Worm (Caenorhabditis elegans) whole organism, young adult: ENCODE data around the gene fbxc-25.

Source experiments
- B0019.2 ChIP-seq: fragments of 200-800 bp; sonication (Bioruptor generic); conservative IDR thresholded peaks from 2 replicates; pipeline ENCODE4 v1.3.6; 2022; ENCODE audit warnings: missing genetic modification reagents, missing genetic modification characterization, missing compliant biosample characterization
- B0336.3 ChIP-seq: fragments of 200-800 bp; sonication (Bioruptor generic); IDR thresholded peaks from 2 replicates; pipeline ENCODE4 v1.3.6; 2022; ENCODE audit warnings: missing genetic modification characterization, missing compliant biosample characterization
- D2030.7 ChIP-seq: fragments of 200-800 bp; sonication (Bioruptor generic); IDR thresholded peaks from 2 replicates; pipeline ENCODE4 v1.3.6; 2022; ENCODE audit warnings: missing genetic modification reagents, missing genetic modification characterization, missing compliant biosample characterization
- F23B12.7 ChIP-seq: sonication (generic microtip); optimal IDR thresholded peaks from 2 replicates; lab custom pipeline; 2017; ENCODE audit warnings: missing genetic modification characterization, mild to moderate bottlenecking, missing compliant biosample characterization, antibody characterized with exemption, moderate library complexity; ENCODE audit not compliant: insufficient read depth
- F55B11.4 ChIP-seq: sonication (generic microtip); optimal IDR thresholded peaks from 2 replicates; lab custom pipeline; 2016; ENCODE audit warnings: missing compliant biosample characterization, missing genetic modification characterization, borderline replicate concordance; ENCODE audit not compliant: insufficient read depth
- T07F8.4 ChIP-seq: sonication (generic microtip); optimal IDR thresholded peaks from 2 replicates; lab custom pipeline; 2016; ENCODE audit warnings: mild to moderate bottlenecking, missing genetic modification characterization, moderate library complexity, missing compliant biosample characterization
- Y67H2A.10 ChIP-seq: fragments of 200-800 bp; sonication (Bioruptor generic); conservative IDR thresholded peaks from 2 replicates; pipeline ENCODE4 v1.3.6; 2022; ENCODE audit warnings: missing genetic modification reagents, missing genetic modification characterization, missing compliant biosample characterization
- Y79H2A.3 ChIP-seq: fragments of 200-800 bp; sonication (Bioruptor generic); conservative IDR thresholded peaks from 2 replicates; pipeline ENCODE4 v1.3.6; 2022; ENCODE audit warnings: missing genetic modification reagents, missing genetic modification characterization, missing compliant biosample characterization
- Y95B8A.8 ChIP-seq: fragments of 200-800 bp; sonication (Bioruptor generic); IDR thresholded peaks from 2 replicates; pipeline ENCODE4 v1.3.6; 2022; ENCODE audit warnings: missing genetic modification reagents, missing genetic modification characterization, missing compliant biosample characterization
- ZK185.1 ChIP-seq: sonication (generic microtip); optimal IDR thresholded peaks from 2 replicates; lab custom pipeline; 2016; ENCODE audit warnings: mild to moderate bottlenecking, missing genetic modification characterization, missing compliant biosample characterization; ENCODE audit not compliant: poor library complexity, severe bottlenecking
- attf-3 ChIP-seq: fragments of 200-800 bp; sonication (Bioruptor generic); conservative IDR thresholded peaks from 2 replicates; pipeline ENCODE4 v1.3.6; 2022; ENCODE audit warnings: missing genetic modification reagents, missing genetic modification characterization, missing compliant biosample characterization
- attf-5 ChIP-seq: fragments of 200-800 bp; sonication (Bioruptor generic); optimal IDR thresholded peaks from 2 replicates; lab custom pipeline; 2018; ENCODE audit warnings: mild to moderate bottlenecking, missing genetic modification characterization, missing compliant biosample characterization
- ccch-3 ChIP-seq: fragments of 200-800 bp; sonication (Bioruptor generic); optimal IDR thresholded peaks from 2 replicates; lab custom pipeline; 2018; ENCODE audit warnings: mild to moderate bottlenecking, missing genetic modification characterization, missing compliant biosample characterization
- ceh-100 ChIP-seq: fragments of 200-800 bp; sonication (Bioruptor generic); IDR thresholded peaks from 2 replicates; pipeline ENCODE4 v1.3.6; 2022; ENCODE audit warnings: missing genetic modification reagents, missing genetic modification characterization, missing compliant biosample characterization
- ceh-58 ChIP-seq: fragments of 200-800 bp; sonication (Bioruptor generic); IDR thresholded peaks from 2 replicates; pipeline ENCODE4 v1.3.6; 2022; ENCODE audit warnings: missing genetic modification characterization, missing compliant biosample characterization
- ceh-79 ChIP-seq: sonication (generic microtip); optimal IDR thresholded peaks from 2 replicates; lab custom pipeline; 2017; ENCODE audit warnings: mild to moderate bottlenecking, missing genetic modification characterization, missing compliant biosample characterization
- hlh-12 ChIP-seq: sonication (generic microtip); optimal IDR thresholded peaks from 2 replicates; lab custom pipeline; 2016; ENCODE audit warnings: missing genetic modification characterization, missing compliant biosample characterization
- hmg-1.2 ChIP-seq: fragments of 200-800 bp; sonication (Bioruptor generic); IDR thresholded peaks from 2 replicates; pipeline ENCODE4 v1.3.6; 2022; ENCODE audit warnings: missing genetic modification reagents, missing genetic modification characterization, missing compliant biosample characterization
- lag-1 ChIP-seq: fragments of 200-800 bp; sonication (Bioruptor generic); IDR thresholded peaks from 2 replicates; pipeline ENCODE4 v1.3.6; 2022; ENCODE audit warnings: missing genetic modification reagents, missing genetic modification characterization, missing compliant biosample characterization
- lin-35 ChIP-seq, 3 experiments: fragments of 150-350 bp in 2 of 3; sonication (generic microtip) in 1 of 3; optimal IDR thresholded peaks; 2 replicates each; lab custom pipeline; 2014 to 2018; ENCODE audit warnings: missing biosample characterization in 3 of 3, missing genetic modification characterization in 3 of 3, missing genetic modification reagents in 3 of 3
- lsy-27 ChIP-seq: sonication (generic microtip); optimal IDR thresholded peaks from 2 replicates; lab custom pipeline; 2017; ENCODE audit warnings: missing genetic modification characterization, mild to moderate bottlenecking, missing compliant biosample characterization, antibody characterized with exemption, missing genotype, borderline replicate concordance; ENCODE audit not compliant: insufficient read depth
- madf-10 ChIP-seq: sonication (generic microtip); optimal IDR thresholded peaks from 2 replicates; lab custom pipeline; 2016; ENCODE audit warnings: mild to moderate bottlenecking, missing genetic modification characterization, missing compliant biosample characterization
- madf-3 ChIP-seq: fragments of 200-800 bp; sonication (Bioruptor generic); IDR thresholded peaks from 2 replicates; pipeline ENCODE4 v1.3.6; 2022; ENCODE audit warnings: missing genetic modification reagents, missing genetic modification characterization, missing compliant biosample characterization
- nfya-1 ChIP-seq: sonication (generic microtip); optimal IDR thresholded peaks from 2 replicates; lab custom pipeline; 2017; ENCODE audit warnings: antibody characterized with exemption, missing compliant biosample characterization, missing genetic modification characterization, borderline replicate concordance; ENCODE audit not compliant: insufficient read depth
- nhr-120 ChIP-seq: fragments of 200-800 bp; sonication (Bioruptor generic); IDR thresholded peaks from 2 replicates; pipeline ENCODE4 v1.3.6; 2022; ENCODE audit warnings: missing genetic modification characterization, missing compliant biosample characterization
- nhr-179 ChIP-seq: sonication (generic microtip); optimal IDR thresholded peaks from 2 replicates; lab custom pipeline; 2016; ENCODE audit warnings: mild to moderate bottlenecking, missing genetic modification characterization, missing compliant biosample characterization
- pbrm-1 ChIP-seq: fragments of 200-800 bp; sonication (Bioruptor generic); IDR thresholded peaks from 2 replicates; pipeline ENCODE4 v1.3.6; 2022; ENCODE audit warnings: missing genetic modification reagents, missing genetic modification characterization, missing compliant biosample characterization
- rpc-1 ChIP-seq, 2 experiments: fragments of 150-350 bp in 1 of 2; sonication (generic microtip) in 1 of 2; optimal IDR thresholded peaks; 2 replicates each; lab custom pipeline; 2014 to 2018; ENCODE audit warnings: missing biosample characterization in 1 of 2, missing genetic modification characterization in 1 of 2, missing genetic modification reagents in 1 of 2, missing genotype in 1 of 2
- tbp1 ChIP-seq: fragments of 200-800 bp; sonication (Bioruptor generic); optimal IDR thresholded peaks from 2 replicates; lab custom pipeline; 2018; ENCODE audit warnings: mild to moderate bottlenecking, missing genetic modification characterization, missing compliant biosample characterization
- tbx-9 ChIP-seq: sonication (generic microtip); optimal IDR thresholded peaks from 2 replicates; lab custom pipeline; 2016; ENCODE audit warnings: borderline replicate concordance, missing genetic modification characterization, inconsistent platforms, missing compliant biosample characterization
- unc-62 ChIP-seq: fragments of 150-350 bp; optimal IDR thresholded peaks from 2 replicates; lab custom pipeline; 2014; ENCODE audit warnings: missing biosample characterization, missing genetic modification reagents, missing genetic modification characterization
- zfh-2 ChIP-seq: fragments of 200-800 bp; sonication (Bioruptor generic); conservative IDR thresholded peaks from 2 replicates; pipeline ENCODE4 v1.3.6; 2022; ENCODE audit warnings: missing genetic modification reagents, missing genetic modification characterization, missing compliant biosample characterization
- zim-3 ChIP-seq: sonication (generic microtip); optimal IDR thresholded peaks from 2 replicates; lab custom pipeline; 2017; ENCODE audit warnings: mild to moderate bottlenecking, missing genetic modification characterization, moderate library complexity, missing compliant biosample characterization
- ztf-18 ChIP-seq: sonication (generic microtip); optimal IDR thresholded peaks from 2 replicates; lab custom pipeline; 2016; ENCODE audit warnings: missing genotype, mild to moderate bottlenecking, missing genetic modification characterization, missing compliant biosample characterization

Gene fbxc-25

ce11 chrII:2295817-2296315, at the start of gene fbxc-25:
fbxc-25 (minus strand) TSS chrII:2296265.
- TF ChIP-seq hlh-12, result no peak
- no peak for TF ChIP-seq madf-3
- TF ChIP-seq ceh-100, result no peak
- TF ChIP-seq F55B11.4, result no peak
- no peak for TF ChIP-seq nfya-1 (tag; lab: Kevin White, UChicago)
- TF ChIP-seq nhr-120, result no peak
- TF ChIP-seq, all 124 proteins: peak for 0

- TF ChIP-seq D2030.7 (GFP tag; lab: Robert Waterston, UW) (no peak), pbrm-1 (GFP tag; lab: Robert Waterston, UW) (no peak), zfh-2 (no peak), attf-3 (GFP tag; lab: Robert Waterston, UW) (peak; percentile 89), lsy-27 (tag; lab: Kevin White, UChicago) (no peak), rpc-1 (optimal IDR thresholded peaks at IDR 0.05; lab: Kevin White, UChicago) (no peak), rpc-1 (tag; optimal IDR thresholded peaks at IDR 0.05; lab: Kevin White, UChicago) (no peak), F23B12.7 (tag; lab: Kevin White, UChicago) (no peak), attf-5 (peak; percentile 25)
Measured at ce11 chrII:2342004-2342479, 46.0 kb upstream of the fbxc-25 start, which contains the start of gene F43C11.6. F43C11.6 (plus strand) TSS chrII:2342429.

DNA sequence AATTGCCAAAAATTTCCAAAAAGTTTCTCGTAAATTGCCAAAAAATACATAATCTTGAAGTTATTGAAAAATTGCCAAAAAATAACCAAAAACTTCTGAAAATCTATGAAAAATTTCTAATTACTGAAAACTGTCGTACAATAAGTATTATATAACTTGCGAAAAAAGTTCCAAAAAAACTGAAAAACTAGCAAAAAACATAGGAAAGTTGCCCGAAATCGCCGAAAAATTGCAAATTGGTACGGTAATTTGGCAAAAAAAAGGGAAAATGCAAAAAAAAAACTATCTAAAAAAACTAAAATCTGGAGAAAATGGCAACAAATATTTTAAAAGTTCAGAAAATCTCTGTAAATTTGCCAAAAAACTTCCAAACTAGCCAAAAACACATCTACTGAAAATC, 45.5 kb upstream of the fbxc-25 start, which contains the start of gene enri-1:
Gene enri-1, minus strand, starts transcription at position 101 of the 400 bp plus-strand sequence.
- TF ChIP-seq ZK185.1 (tag; lab: Kevin White, UChicago), result no peak
- TF ChIP-seq B0336.3, result no peak
- no peak for TF ChIP-seq tbp1 (GFP tag; lab: Kevin White, UChicago)
- TF ChIP-seq B0019.2 (GFP tag; lab: Robert Waterston, UW), result no peak
- TF ChIP-seq rpc-1 (optimal IDR thresholded peaks at IDR 0.05; lab: Kevin White, UChicago), result no peak
- TF ChIP-seq rpc-1 (tag; optimal IDR thresholded peaks at IDR 0.05; lab: Kevin White, UChicago), result no peak
- TF ChIP-seq ceh-100, result no peak

DNA sequence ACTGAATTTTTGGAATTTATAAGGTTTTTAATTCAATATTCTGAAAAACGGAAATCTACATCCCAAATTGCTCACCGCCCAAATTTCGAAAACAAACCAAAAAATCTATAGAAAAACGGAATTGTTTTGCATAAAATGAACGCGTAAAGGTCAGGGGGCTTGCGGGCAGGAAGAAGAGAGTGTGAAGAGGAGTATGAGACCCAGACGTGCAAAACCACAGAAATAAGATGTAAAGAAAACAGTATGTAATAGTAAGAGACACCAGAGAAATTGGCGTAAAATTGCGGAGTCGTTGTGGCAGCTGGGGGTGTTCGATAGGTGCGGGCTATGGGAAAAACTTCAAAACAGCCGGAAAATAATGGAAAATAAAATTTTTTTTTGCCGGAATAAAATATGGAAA, 44.9 kb upstream of the fbxc-25 start:
- TF ChIP-seq madf-10 (no peak), hmg-1.2 (GFP tag; lab: Robert Waterston, UW) (peak; percentile 47; the same call in 1 of the 2 replicates)

DNA sequence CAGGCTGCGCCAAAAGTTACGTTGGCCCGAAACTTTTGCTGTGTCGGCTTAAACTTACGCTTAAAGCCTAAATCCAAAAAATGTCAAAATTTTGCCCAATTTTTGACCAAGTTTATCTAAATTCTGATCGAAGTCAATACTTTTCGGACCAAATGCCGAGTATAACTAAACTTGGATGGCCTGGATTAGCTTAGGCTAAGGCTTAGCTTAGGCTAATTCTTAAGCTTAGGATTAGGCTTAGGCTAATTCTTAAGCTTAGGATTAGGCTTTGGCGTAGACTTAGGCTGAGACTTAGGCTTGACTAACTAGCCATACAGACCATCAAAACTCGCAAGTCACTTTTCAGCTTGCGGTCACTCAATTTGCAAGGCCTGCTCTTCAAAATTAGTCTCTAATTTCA, 40.1 kb upstream of the fbxc-25 start:
- TF ChIP-seq Y95B8A.8 (GFP tag; lab: Robert Waterston, UW) (no peak), lag-1 (no peak), ccch-3 (no peak), T07F8.4 (no peak), ceh-79 (tag; lab: Kevin White, UChicago) (no peak), unc-62 (GFP tag; lab: Kevin White, UChicago) (no peak), nhr-179 (tag; lab: Kevin White, UChicago) (no peak), lin-35 (GFP tag; optimal IDR thresholded peaks at IDR 0.05; lab: Kevin White, UChicago) (no peak), Y67H2A.10 (GFP tag; lab: Robert Waterston, UW) (no peak), Y79H2A.3 (GFP tag; lab: Robert Waterston, UW) (no peak), ceh-58 (GFP tag; lab: Robert Waterston, UW) (no peak), tbx-9 (no peak), ztf-18 (tag; lab: Kevin White, UChicago) (no peak), zim-3 (tag; lab: Kevin White, UChicago) (no peak)
